Worm (Caenorhabditis elegans): ENCODE measurements around the gene Y54G11A.1.

The Y54G11A.1 gene

ce11 chrII:14249489-14249888, 19.5 kb downstream of the Y54G11A.1 start (continued):
- TF ChIP-seq sox-2 (GFP tag; IDR thresholded peaks at IDR 0.05) (no peak), tbx-2 (tag; optimal IDR thresholded peaks at IDR 0.05) (peak; percentile 67), lin-11 (tag; optimal IDR thresholded peaks at IDR 0.05) (peak; percentile 29), pros-1 (tag; optimal IDR thresholded peaks at IDR 0.05) (no peak), F13H6.1 (tag; optimal IDR thresholded peaks at IDR 0.05) (no peak), pha-4 (tag; optimal IDR thresholded peaks at IDR 0.05) (no peak), ahr-1 (tag; optimal IDR thresholded peaks at IDR 0.05) (no peak), ztf-16 (tag; optimal IDR thresholded peaks at IDR 0.05) (no peak), hlh-13 (GFP tag; optimal IDR thresholded peaks at IDR 0.05) (no peak), unc-86 (tag; optimal IDR thresholded peaks at IDR 0.05) (no peak), pha-2 (tag; optimal IDR thresholded peaks at IDR 0.05) (no peak), ama-1 (optimal IDR thresholded peaks at IDR 0.05) (peak; percentile 64), gmeb-2 (tag; optimal IDR thresholded peaks at IDR 0.05) (no peak), unc-55 (GFP tag; optimal IDR thresholded peaks at IDR 0.05) (no peak), nfya-1 (tag; optimal IDR thresholded peaks at IDR 0.05) (peak; percentile 76), zip-5 (tag; optimal IDR thresholded peaks at IDR 0.05) (no peak)

- TF ChIP-seq pax-1 (tag; optimal IDR thresholded peaks at IDR 0.05), result no peak
- TF ChIP-seq ceh-34 (tag; optimal IDR thresholded peaks at IDR 0.05), result peak; percentile 2
- peak; percentile 44 for TF ChIP-seq ceh-19 (GFP tag; optimal IDR thresholded peaks at IDR 0.05)
- no peak for TF ChIP-seq ceh-9 (tag; optimal IDR thresholded peaks at IDR 0.05)
- TF ChIP-seq rnt-1 (tag; optimal IDR thresholded peaks at IDR 0.05), result peak; percentile 10
- no peak for TF ChIP-seq C08G9.2 (tag; optimal IDR thresholded peaks at IDR 0.05)
- no peak for TF ChIP-seq C38D4.7 (GFP tag; optimal IDR thresholded peaks at IDR 0.05)
- peak; percentile 62 for TF ChIP-seq tbx-2 (tag; optimal IDR thresholded peaks at IDR 0.05)
- peak; percentile 19 for TF ChIP-seq nhr-232 (tag; optimal IDR thresholded peaks at IDR 0.05)
- TF ChIP-seq nfya-1 (tag; optimal IDR thresholded peaks at IDR 0.05), result peak; percentile 44
- peak; percentile 5 for TF ChIP-seq sdc-2 (tag; optimal IDR thresholded peaks at IDR 0.05)
- TF ChIP-seq gmeb-2 (tag; optimal IDR thresholded peaks at IDR 0.05), result no peak
- no peak for TF ChIP-seq pha-4 (tag; optimal IDR thresholded peaks at IDR 0.05)
- no peak for TF ChIP-seq eyg-1 (tag; optimal IDR thresholded peaks at IDR 0.05)
- no peak for TF ChIP-seq che-1 (tag; optimal IDR thresholded peaks at IDR 0.05)
- TF ChIP-seq fkh-6 (tag; optimal IDR thresholded peaks at IDR 0.05), result no peak
- TF ChIP-seq ets-4 (tag; optimal IDR thresholded peaks at IDR 0.05), result no peak
- TF ChIP-seq K02D7.2 (tag; optimal IDR thresholded peaks at IDR 0.05), result no peak
- no peak for TF ChIP-seq fkh-10 (GFP tag; optimal IDR thresholded peaks at IDR 0.05)
- TF ChIP-seq zip-5 (tag; optimal IDR thresholded peaks at IDR 0.05), result no peak
- no peak for TF ChIP-seq pros-1 (tag; optimal IDR thresholded peaks at IDR 0.05)
- no peak for TF ChIP-seq ceh-48 (tag; optimal IDR thresholded peaks at IDR 0.05)
- no peak for TF ChIP-seq dmd-4 (tag; optimal IDR thresholded peaks at IDR 0.05; ENCODE audit: borderline replicate concordance)
- 0 out of 2 replicates have a peak, but pooled peaks have one; percentile 27 for TF ChIP-seq ceh-45 (GFP tag; IDR thresholded peaks at IDR 0.05)
- TF ChIP-seq ceh-2 (tag; optimal IDR thresholded peaks at IDR 0.05), result peak; percentile 16
- peak; percentile 6 for TF ChIP-seq unc-55 (GFP tag; optimal IDR thresholded peaks at IDR 0.05)
- no peak for TF ChIP-seq syd-9 (tag; optimal IDR thresholded peaks at IDR 0.05)
- no peak for TF ChIP-seq sox-4 (tag; optimal IDR thresholded peaks at IDR 0.05)
- TF ChIP-seq K09A11.1 (tag; optimal IDR thresholded peaks at IDR 0.05; ENCODE audit: insufficient read depth), result no peak
- TF ChIP-seq odd-2 (tag; optimal IDR thresholded peaks at IDR 0.05), result no peak
- TF ChIP-seq ceh-14 (tag; optimal IDR thresholded peaks at IDR 0.05), result no peak
- no peak for TF ChIP-seq ama-1 (optimal IDR thresholded peaks at IDR 0.05)
- TF ChIP-seq ztf-16 (tag; optimal IDR thresholded peaks at IDR 0.05), result no peak
- peak; percentile 36 for TF ChIP-seq ceh-31 (tag; optimal IDR thresholded peaks at IDR 0.05)
- TF ChIP-seq ref-2 (tag; optimal IDR thresholded peaks at IDR 0.05), result peak; percentile 86
- TF ChIP-seq hlh-30 (tag; optimal IDR thresholded peaks at IDR 0.05; ENCODE audit: insufficient read depth), result peak; percentile 46
- peak; percentile 91 for TF ChIP-seq madf-2 (tag; optimal IDR thresholded peaks at IDR 0.05)
- TF ChIP-seq ttx-3 (tag; optimal IDR thresholded peaks at IDR 0.05), result no peak
- peak; percentile 35 for TF ChIP-seq elt-2 (tag; optimal IDR thresholded peaks at IDR 0.05)
- peak; percentile 63 for TF ChIP-seq hlh-6 (tag; optimal IDR thresholded peaks at IDR 0.05)
- no peak for TF ChIP-seq ceh-18 (tag; optimal IDR thresholded peaks at IDR 0.05)
These were observed 21.1 kb downstream of the Y54G11A.1 start for ce11 chrII:14247748-14248502.
